Worm (Caenorhabditis elegans): ENCODE results near the gene F43B10.1.

- TF ChIP-seq ceh-22 (tag; optimal IDR thresholded peaks at IDR 0.05) = no peak
- TF ChIP-seq pqm-1 (tag; optimal IDR thresholded peaks at IDR 0.05) = no peak
- TF ChIP-seq ceh-9 (tag; optimal IDR thresholded peaks at IDR 0.05) = no peak
- no peak for TF ChIP-seq ama-1 (optimal IDR thresholded peaks at IDR 0.05)
- TF ChIP-seq nhr-11 (tag; optimal IDR thresholded peaks at IDR 0.05) = no peak
These were observed 35.8 kb downstream of the F43B10.1 start for ce11 chrX:16626817-16627216.

Measured in whole organism, late embryonic.